Fruit fly (Drosophila melanogaster): ENCODE measurements around the gene Raf.

The Raf gene

DNA sequence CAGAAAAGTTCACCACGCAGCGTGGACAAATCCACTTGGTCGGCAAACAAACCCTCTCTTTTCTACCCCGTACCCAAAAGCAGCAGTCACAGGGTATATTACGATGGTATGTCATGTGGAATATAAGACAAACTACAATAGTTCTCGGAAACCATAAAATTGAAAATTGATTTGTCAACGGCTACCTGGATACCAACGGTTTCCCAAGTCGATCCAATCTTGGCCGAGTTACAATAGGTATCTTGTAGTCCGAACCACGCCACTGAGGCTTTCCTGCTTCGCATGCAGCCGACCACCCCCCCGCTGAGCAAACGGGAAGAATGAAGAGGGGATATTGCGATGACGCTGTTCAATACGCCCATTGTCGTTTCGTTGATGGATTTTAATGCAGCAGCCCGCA is 23.1 kb downstream of the Raf start (continued):
- TF ChIP-seq Scr (GFP tag; IDR thresholded peaks at IDR 0.05; ENCODE audit: partially characterized antibody) (no peak), unpg (GFP tag; optimal IDR thresholded peaks at IDR 0.05) (peak; percentile 40), gce (GFP tag; IDR thresholded peaks at IDR 0.05) (peak; percentile 75; the same call in 2 of the 3 replicates), CG9817 (tag; optimal IDR thresholded peaks at IDR 0.05) (no peak), CG31365 (tag; optimal IDR thresholded peaks at IDR 0.05) (no peak), BtbVII (GFP tag; optimal IDR thresholded peaks at IDR 0.05) (no peak), nmo (GFP tag; optimal IDR thresholded peaks at IDR 0.05) (no peak), CG18476 (GFP tag; optimal IDR thresholded peaks at IDR 0.05) (no peak), Hr51 (GFP tag; optimal IDR thresholded peaks at IDR 0.05) (peak in 1 of 2 experiments; percentile 28), wek (GFP tag; optimal IDR thresholded peaks at IDR 0.05) (no peak), cad (GFP tag; optimal IDR thresholded peaks at IDR 0.05) (no peak), CG17361 (GFP tag; IDR thresholded peaks at IDR 0.05) (peak; percentile 81), PHDP (tag; optimal IDR thresholded peaks at IDR 0.05) (peak; percentile 19), CG3281 (GFP tag; optimal IDR thresholded peaks at IDR 0.05) (no peak), odd (GFP tag; optimal IDR thresholded peaks at IDR 0.05) (no peak), Kr (GFP tag; optimal IDR thresholded peaks at IDR 0.05) (no peak), Myb (GFP tag; optimal IDR thresholded peaks at IDR 0.05) (no peak), CG18599 (GFP tag; optimal IDR thresholded peaks at IDR 0.05) (peak; percentile 25), CG1233 (GFP tag; optimal IDR thresholded peaks at IDR 0.05) (no peak), CG9609 (GFP tag; optimal IDR thresholded peaks at IDR 0.05) (no peak), Sox102F (GFP tag; optimal IDR thresholded peaks at IDR 0.05) (peak; percentile 58), tap (tag; optimal IDR thresholded peaks at IDR 0.05) (peak; percentile 25), Bteb2 (GFP tag; optimal IDR thresholded peaks at IDR 0.05) (no peak), Hsf (GFP tag; optimal IDR thresholded peaks at IDR 0.05) (peak; percentile 42), E2f1 (GFP tag; IDR thresholded peaks at IDR 0.05) (peak; percentile 69), z (GFP tag; IDR thresholded peaks at IDR 0.05) (0 out of 3 replicates have a peak, but pooled peaks have one; percentile 23), CG7357 (GFP tag; IDR thresholded peaks at IDR 0.05) (peak; percentile 63; the same call in 1 of the 3 replicates), Dip2 (GFP tag; IDR thresholded peaks at IDR 0.05) (no peak), E2f2 (GFP tag; IDR thresholded peaks at IDR 0.05) (0 out of 2 replicates have a peak, but pooled peaks have one; percentile 23), dan (GFP tag; IDR thresholded peaks at IDR 0.05) (peak; percentile 56; the same call in 1 of the 2 replicates), CG12391 (tag; optimal IDR thresholded peaks at IDR 0.05) (peak; percentile 52), Nf-YC (tag; optimal IDR thresholded peaks at IDR 0.05) (no peak), CG18764 (GFP tag; optimal IDR thresholded peaks at IDR 0.05) (no peak), CG4617 (GFP tag; optimal IDR thresholded peaks at IDR 0.05; ENCODE audit: borderline replicate concordance) (no peak), CG6175 (GFP tag; IDR thresholded peaks at IDR 0.05) (no peak), sna (GFP tag; IDR thresholded peaks at IDR 0.05; ENCODE audit: partially characterized antibody) (no peak), Usf (GFP tag; optimal IDR thresholded peaks at IDR 0.05) (no peak), salm (tag; optimal IDR thresholded peaks at IDR 0.05) (no peak), eve (GFP tag; optimal IDR thresholded peaks at IDR 0.05) (peak in 1 of 2 experiments; percentile 21), wor (GFP tag; IDR thresholded peaks at IDR 0.05) (peak; percentile 51), CG9876 (GFP tag; optimal IDR thresholded peaks at IDR 0.05) (no peak), trem (tag; optimal IDR thresholded peaks at IDR 0.05) (peak; percentile 20), usp (GFP tag; optimal IDR thresholded peaks at IDR 0.05) (no peak), grn (GFP tag; optimal IDR thresholded peaks at IDR 0.05) (no peak), ken (GFP tag; IDR thresholded peaks at IDR 0.05) (peak; percentile 78), sc (optimal IDR thresholded peaks at IDR 0.05) (no peak), sc (GFP tag; optimal IDR thresholded peaks at IDR 0.05) (peak; percentile 18), pho (GFP tag; optimal IDR thresholded peaks at IDR 0.05) (no peak), unc-4 (GFP tag; IDR thresholded peaks at IDR 0.05; ENCODE audit: partially characterized antibody) (no peak), Mes4 (GFP tag; optimal IDR thresholded peaks at IDR 0.05) (peak; percentile 52), bowl (GFP tag; IDR thresholded peaks at IDR 0.05) (no peak)
